Worm (Caenorhabditis elegans): ENCODE results near the gene F53B1.2.

- TF ChIP-seq pag-3 (tag; optimal IDR thresholded peaks at IDR 0.05; ENCODE audit: borderline replicate concordance) (no peak), K09A11.1 (tag; optimal IDR thresholded peaks at IDR 0.05; ENCODE audit: insufficient read depth) (no peak), sdc-2 (tag; optimal IDR thresholded peaks at IDR 0.05) (peak; percentile 46), nfya-1 (tag; optimal IDR thresholded peaks at IDR 0.05) (peak; percentile 87), dve-1 (tag; optimal IDR thresholded peaks at IDR 0.05) (no peak), hlh-15 (tag; optimal IDR thresholded peaks at IDR 0.05) (no peak), hlh-6 (tag; optimal IDR thresholded peaks at IDR 0.05) (no peak), che-1 (tag; optimal IDR thresholded peaks at IDR 0.05) (no peak), Y22D7AL.16 (tag; optimal IDR thresholded peaks at IDR 0.05) (no peak)
Measured at ce11 chrX:2089434-2089833, 19.3 kb upstream of the F53B1.2 start, which contains the start of gene lsy-2.

Data from whole organism, late embryonic.